Worm (Caenorhabditis elegans): ENCODE measurements around the gene rsp-8.
A peak's percentile ranks its signal among the peaks of the same experiment; 100 is the strongest.

Gene rsp-8

ce11 chrIII:11836054-11836453 is 9.8 kb downstream of the rsp-8 start (continued):
- TF ChIP-seq nhr-10 (tag; optimal IDR thresholded peaks at IDR 0.05), result no peak

- TF ChIP-seq lin-38 (GFP tag; IDR thresholded peaks at IDR 0.05), result peak; percentile 33
- TF ChIP-seq nhr-111 (GFP tag; optimal IDR thresholded peaks at IDR 0.05), result no peak
- peak in 1 of 2 experiments; percentile 44 for TF ChIP-seq mdl-1 (tag; optimal IDR thresholded peaks at IDR 0.05)
- TF ChIP-seq madf-5 (GFP tag; IDR thresholded peaks at IDR 0.05), result no peak
- TF ChIP-seq hlh-30 (tag; optimal IDR thresholded peaks at IDR 0.05; ENCODE audit: insufficient read depth), result peak; percentile 86
- TF ChIP-seq spr-1 (tag; optimal IDR thresholded peaks at IDR 0.05), result no peak
Observed at ce11 chrIII:11836734-11837133, 10.5 kb downstream of the rsp-8 start.

ce11 chrIII:11841728-11842127 is 15.5 kb downstream of the rsp-8 start:
- peak; percentile 68 for TF ChIP-seq set-16 (GFP tag; IDR thresholded peaks at IDR 0.05)
- no peak for TF ChIP-seq zag-1 (tag; optimal IDR thresholded peaks at IDR 0.05)

ce11 chrIII:11843007-11843406 is 16.8 kb downstream of the rsp-8 start:
- no peak for TF ChIP-seq lin-29 (GFP tag; IDR thresholded peaks at IDR 0.05)
- TF ChIP-seq set-16 (GFP tag; IDR thresholded peaks at IDR 0.05), result peak; percentile 56; the same call in 1 of the 2 replicates
- TF ChIP-seq F37D6.2 (tag; optimal IDR thresholded peaks at IDR 0.05), result no peak
- TF ChIP-seq unc-62 (GFP tag; optimal IDR thresholded peaks at IDR 0.05 in 1 of 2), result peak in 1 of 2 experiments; percentile 72
- no peak for TF ChIP-seq unc-62 (tag; optimal IDR thresholded peaks at IDR 0.05)

- TF ChIP-seq spr-3 (GFP tag; optimal IDR thresholded peaks at IDR 0.05), result no peak
- TF ChIP-seq aha-1 (tag), result peak; percentile 73
- TF ChIP-seq skn-1 (tag; optimal IDR thresholded peaks at IDR 0.05), result no peak
- no peak for TF ChIP-seq nhr-25 (tag; optimal IDR thresholded peaks at IDR 0.05; ENCODE audit: borderline replicate concordance, insufficient read depth)
Observed at ce11 chrIII:11846365-11846764, 20.1 kb downstream of the rsp-8 start, which contains the start of gene ntl-3. Gene ntl-3, minus strand, starts transcription at chrIII:11846465.

ce11 chrIII:11847014-11847413 is 20.8 kb downstream of the rsp-8 start:
- TF ChIP-seq lsy-2 (tag; optimal IDR thresholded peaks at IDR 0.05) (peak in 1 of 2 experiments; percentile 9), unc-62 (GFP tag; optimal IDR thresholded peaks at IDR 0.05 in 1 of 2) (peak in 1 of 2 experiments; percentile 43), unc-62 (tag; optimal IDR thresholded peaks at IDR 0.05) (no peak), ceh-82 (tag; optimal IDR thresholded peaks at IDR 0.05) (no peak), ceh-28 (tag; optimal IDR thresholded peaks at IDR 0.05) (peak; percentile 48), D1046.2 (GFP tag; IDR thresholded peaks at IDR 0.05) (no peak), arid-1 (GFP tag; conservative IDR thresholded peaks at IDR 0.05) (no peak)

ce11 chrIII:11847658-11848202 is 21.5 kb downstream of the rsp-8 start, which contains the start of gene mif-1:
Gene mif-1, plus strand, starts transcription at chrIII:11848152.
- TF ChIP-seq lin-39 (tag; optimal IDR thresholded peaks at IDR 0.05) (no peak), egl-43 (GFP tag; IDR thresholded peaks at IDR 0.05) (no peak), dpl-1 (GFP tag; optimal IDR thresholded peaks at IDR 0.05) (peak; percentile 51), Y5F2A.4 (GFP tag; optimal IDR thresholded peaks at IDR 0.05) (no peak), daf-16 (GFP tag; optimal IDR thresholded peaks at IDR 0.05) (no peak), daf-16 (tag; optimal IDR thresholded peaks at IDR 0.05) (peak; percentile 52), dmd-6 (GFP tag; IDR thresholded peaks at IDR 0.05) (peak; percentile 19; the same call in 1 of the 2 replicates), lsy-2 (tag; optimal IDR thresholded peaks at IDR 0.05) (peak; percentile 54 to 98), ces-1 (GFP tag; optimal IDR thresholded peaks at IDR 0.05) (no peak), unc-62 (GFP tag; optimal IDR thresholded peaks at IDR 0.05 in 1 of 2) (peak in 1 of 2 experiments; percentile 82), unc-62 (tag; optimal IDR thresholded peaks at IDR 0.05) (no peak), php-3 (GFP tag; IDR thresholded peaks at IDR 0.05) (no peak), aha-1 (tag) (peak; percentile 64), snpc-4 (tag; optimal IDR thresholded peaks at IDR 0.05) (no peak), dve-1 (tag; optimal IDR thresholded peaks at IDR 0.05; ENCODE audit: insufficient read depth) (peak; percentile 20), duxl-1 (tag; optimal IDR thresholded peaks at IDR 0.05; ENCODE audit: poor library complexity) (no peak), mes-2 (tag; optimal IDR thresholded peaks at IDR 0.05; ENCODE audit: poor library complexity, severe bottlenecking) (peak; percentile 45), nhr-28 (tag; optimal IDR thresholded peaks at IDR 0.05) (peak; percentile 27), hlh-11 (tag; optimal IDR thresholded peaks at IDR 0.05) (peak; percentile 35), spr-1 (tag; optimal IDR thresholded peaks at IDR 0.05) (no peak), nhr-42 (GFP tag; IDR thresholded peaks at IDR 0.05) (no peak), hlh-30 (tag; optimal IDR thresholded peaks at IDR 0.05; ENCODE audit: insufficient read depth) (peak; percentile 89), daf-8 (GFP tag; IDR thresholded peaks at IDR 0.05) (no peak)

Measured in whole organism, L4 larva.